Worm (Caenorhabditis elegans): Measurements from ENCODE around the gene mrp-6.
"Not testable (repeated sequence)": the region's sequence is repeated elsewhere in the genome, so short reads cannot be mapped to it uniquely, and the experiment has no call there.

Gene mrp-6

ce11 chrX:4208495-4208894 is 21.9 kb upstream of the mrp-6 start:
- TF ChIP-seq nhr-43 (tag; optimal IDR thresholded peaks at IDR 0.05; ENCODE audit: poor library complexity, severe bottlenecking) (peak; percentile 89), mdl-1 (tag; optimal IDR thresholded peaks at IDR 0.05) (no peak), tbx-2 (tag; optimal IDR thresholded peaks at IDR 0.05) (no peak), nhr-23 (tag; optimal IDR thresholded peaks at IDR 0.05) (peak; percentile 69), R02D3.7 (tag; optimal IDR thresholded peaks at IDR 0.05) (no peak), elt-2 (tag; optimal IDR thresholded peaks at IDR 0.05) (peak; percentile 5), ceh-28 (tag; optimal IDR thresholded peaks at IDR 0.05) (no peak), elt-3 (tag; optimal IDR thresholded peaks at IDR 0.05) (peak in 1 of 3 experiments; percentile 86), nhr-76 (tag; optimal IDR thresholded peaks at IDR 0.05) (no peak), ama-1 (optimal IDR thresholded peaks at IDR 0.05) (no peak), ztf-11 (tag; optimal IDR thresholded peaks at IDR 0.05) (no peak), snpc-4 (tag; optimal IDR thresholded peaks at IDR 0.05) (no peak), sea-2 (GFP tag; optimal IDR thresholded peaks at IDR 0.05) (no peak), pha-4 (tag; optimal IDR thresholded peaks at IDR 0.05) (peak; percentile 45), pqm-1 (tag; optimal IDR thresholded peaks at IDR 0.05) (peak; percentile 60), ceh-9 (tag; optimal IDR thresholded peaks at IDR 0.05) (no peak), egl-5 (tag; optimal IDR thresholded peaks at IDR 0.05) (no peak), zag-1 (tag; optimal IDR thresholded peaks at IDR 0.05) (no peak), ZK546.5 (tag; optimal IDR thresholded peaks at IDR 0.05) (no peak), mml-1 (tag; optimal IDR thresholded peaks at IDR 0.05) (no peak), fkh-2 (tag; optimal IDR thresholded peaks at IDR 0.05) (no peak), nhr-25 (tag; optimal IDR thresholded peaks at IDR 0.05) (peak; percentile 49), eor-1 (tag; optimal IDR thresholded peaks at IDR 0.05) (no peak), fkh-10 (GFP tag; optimal IDR thresholded peaks at IDR 0.05) (peak; percentile 8), lin-15B (tag; optimal IDR thresholded peaks at IDR 0.05) (no peak), nhr-237 (tag; optimal IDR thresholded peaks at IDR 0.05) (no peak), lsy-12 (tag; optimal IDR thresholded peaks at IDR 0.05) (no peak), ztf-4 (tag; optimal IDR thresholded peaks at IDR 0.05) (no peak), nhr-77 (tag; optimal IDR thresholded peaks at IDR 0.05) (peak; percentile 82), hmg-11 (tag; optimal IDR thresholded peaks at IDR 0.05) (no peak), egl-27 (tag; optimal IDR thresholded peaks at IDR 0.05) (no peak), daf-12 (tag; optimal IDR thresholded peaks at IDR 0.05) (no peak), fos-1 (tag; optimal IDR thresholded peaks at IDR 0.05) (no peak), nfya-1 (tag; optimal IDR thresholded peaks at IDR 0.05; ENCODE audit: insufficient read depth) (no peak), lin-39 (tag; optimal IDR thresholded peaks at IDR 0.05) (no peak), nhr-28 (tag; optimal IDR thresholded peaks at IDR 0.05) (no peak), jun-1 (tag; optimal IDR thresholded peaks at IDR 0.05) (peak; percentile 48), unc-62 (GFP tag; optimal IDR thresholded peaks at IDR 0.05) (no peak), skn-1 (tag; optimal IDR thresholded peaks at IDR 0.05) (peak; percentile 79), nhr-11 (tag; optimal IDR thresholded peaks at IDR 0.05) (peak; percentile 30), unc-39 (tag; optimal IDR thresholded peaks at IDR 0.05) (no peak), elt-1 (tag; optimal IDR thresholded peaks at IDR 0.05) (no peak), nhr-67 (tag; optimal IDR thresholded peaks at IDR 0.05) (no peak), aly-2 (tag; optimal IDR thresholded peaks at IDR 0.05) (no peak), nhr-12 (tag; optimal IDR thresholded peaks at IDR 0.05) (no peak), ceh-82 (tag; optimal IDR thresholded peaks at IDR 0.05) (no peak), ceh-16 (tag; optimal IDR thresholded peaks at IDR 0.05) (no peak)

- not testable (repeated sequence) for TF ChIP-seq snpc-4, elt-3, nhr-237 (tag; optimal IDR thresholded peaks at IDR 0.05)
Measured at ce11 chrX:4207385-4207784, 20.8 kb upstream of the mrp-6 start, which contains the start of gene F20B6.9. TSS of gene F20B6.9 (minus strand) at chrX:4207485.

All from whole organism, L3 larva.